Worm (Caenorhabditis elegans): ENCODE data around the gene Y75D11A.3.

DNA sequence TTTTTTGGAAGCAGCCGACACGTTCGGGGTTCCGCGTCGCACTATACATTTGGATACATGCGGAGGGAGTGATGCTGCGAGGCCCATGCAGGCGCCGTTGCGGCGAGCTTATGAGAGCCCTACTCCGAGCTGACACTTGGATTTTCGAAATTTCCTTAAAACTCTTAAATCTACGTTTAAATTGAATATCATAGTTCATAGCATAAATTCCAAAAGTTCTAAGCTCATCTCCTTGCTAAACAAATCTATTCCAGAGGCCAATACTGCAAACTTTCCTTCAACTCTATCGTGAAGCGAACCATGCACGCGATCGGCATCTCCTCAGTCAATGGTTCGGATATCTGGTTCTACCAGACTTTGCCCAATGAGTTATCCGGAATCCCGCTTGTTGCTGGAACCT, 16.5 kb downstream of the Y75D11A.3 start, which contains the start of gene dgn-3:
- no peak for TF ChIP-seq ceh-79 (tag; optimal IDR thresholded peaks at IDR 0.05)
- no peak for TF ChIP-seq efl-1 (GFP tag; optimal IDR thresholded peaks at IDR 0.05)
- TF ChIP-seq Y53F4B.3 (GFP tag; IDR thresholded peaks at IDR 0.05), result no peak
- TF ChIP-seq F22D6.2 (tag; optimal IDR thresholded peaks at IDR 0.05), result no peak
- no peak for TF ChIP-seq let-526 (GFP tag; IDR thresholded peaks at IDR 0.05)

Measured in whole organism, young adult.